Worm (Caenorhabditis elegans): ENCODE measurements around the gene K02E2.11.

K02E2.11 gene

ce11 chrV:20410285-20410684, 27.2 kb downstream of the K02E2.11 start:
- no peak for TF ChIP-seq mdl-1 (tag; optimal IDR thresholded peaks at IDR 0.05)
- no peak for TF ChIP-seq efl-1 (optimal IDR thresholded peaks at IDR 0.05)
- peak in 1 of 2 experiments; percentile 86 for TF ChIP-seq efl-1 (GFP tag; optimal IDR thresholded peaks at IDR 0.05 in 1 of 2)

DNA sequence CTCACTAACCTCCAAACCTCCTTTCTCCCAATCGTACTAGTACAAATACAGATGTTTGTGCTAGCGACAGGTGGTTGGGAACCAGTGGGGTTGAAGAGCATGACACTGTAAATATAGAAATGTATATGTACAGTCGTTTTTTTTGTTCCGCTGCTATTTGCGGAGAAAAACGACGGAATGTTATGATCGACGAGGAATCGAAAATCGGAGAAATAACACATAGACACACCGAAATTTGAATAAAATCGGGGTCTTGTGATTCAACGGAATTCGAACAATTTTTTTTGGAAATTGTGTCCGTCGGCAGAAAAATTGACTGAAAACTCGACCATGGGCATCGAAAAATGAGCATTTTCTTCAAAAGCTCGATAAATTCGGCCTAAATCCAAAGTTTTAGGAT, 28.5 kb downstream of the K02E2.11 start, which contains the start of gene F53H2.3:
Gene F53H2.3, minus strand, starts transcription at position 101 of the 400 bp plus-strand sequence.
- TF ChIP-seq lir-3 (tag; optimal IDR thresholded peaks at IDR 0.05; ENCODE audit: poor library complexity) (no peak), ceh-90 (tag; optimal IDR thresholded peaks at IDR 0.05) (no peak), nhr-77 (tag; optimal IDR thresholded peaks at IDR 0.05) (no peak), sox-4 (tag; optimal IDR thresholded peaks at IDR 0.05) (no peak), dsc-1 (tag; optimal IDR thresholded peaks at IDR 0.05) (no peak), lin-39 (tag; optimal IDR thresholded peaks at IDR 0.05) (no peak), pax-3 (tag; optimal IDR thresholded peaks at IDR 0.05) (no peak), nhr-76 (tag; optimal IDR thresholded peaks at IDR 0.05) (no peak), ztf-4 (tag; optimal IDR thresholded peaks at IDR 0.05) (no peak), fkh-8 (tag; optimal IDR thresholded peaks at IDR 0.05) (no peak), nhr-20 (tag; optimal IDR thresholded peaks at IDR 0.05) (no peak), lin-15B (tag; optimal IDR thresholded peaks at IDR 0.05) (no peak), tbx-2 (tag; optimal IDR thresholded peaks at IDR 0.05) (no peak), dpl-1 (GFP tag; optimal IDR thresholded peaks at IDR 0.05) (no peak), mab-9 (GFP tag; IDR thresholded peaks at IDR 0.05) (no peak), C04F5.9 (tag; optimal IDR thresholded peaks at IDR 0.05) (no peak), rnt-1 (tag; optimal IDR thresholded peaks at IDR 0.05) (no peak)

ce11 chrV:20412225-20412624, 29.1 kb downstream of the K02E2.11 start:
- TF ChIP-seq dsc-1 (tag; optimal IDR thresholded peaks at IDR 0.05) (no peak), lin-35 (GFP tag; optimal IDR thresholded peaks at IDR 0.05) (peak in 1 of 2 experiments; percentile 33), blmp-1 (tag; optimal IDR thresholded peaks at IDR 0.05) (peak; percentile 54), efl-1 (optimal IDR thresholded peaks at IDR 0.05) (no peak), efl-1 (GFP tag; optimal IDR thresholded peaks at IDR 0.05 in 1 of 2) (peak in 1 of 2 experiments; percentile 88), elt-3 (tag; optimal IDR thresholded peaks at IDR 0.05) (peak in 2 of 6 experiments; percentile 24 to 49), ets-5 (GFP tag; IDR thresholded peaks at IDR 0.05) (no peak), egl-13 (tag; optimal IDR thresholded peaks at IDR 0.05) (no peak), elt-2 (tag; optimal IDR thresholded peaks at IDR 0.05) (peak; percentile 41)

DNA sequence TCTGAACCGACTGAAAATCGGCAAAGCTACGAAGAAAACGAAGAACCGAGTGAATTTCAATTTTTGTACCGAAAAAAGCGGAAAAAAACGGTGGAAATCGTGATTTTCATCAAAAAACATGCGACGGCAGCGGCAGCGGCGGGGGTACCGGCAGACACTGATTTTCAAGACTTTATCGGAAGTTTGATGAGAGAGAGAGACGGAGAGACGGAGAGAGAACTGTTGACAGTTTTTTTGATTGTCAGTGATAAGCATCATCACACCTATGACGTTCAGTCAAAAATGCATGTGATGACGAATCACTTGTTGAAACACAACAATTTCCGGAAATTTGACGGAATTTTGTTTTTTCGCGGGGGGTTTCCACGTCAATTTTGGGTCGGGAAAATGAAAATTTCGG, 30.3 kb downstream of the K02E2.11 start:
- peak; percentile 14 for TF ChIP-seq nhr-90 (tag; optimal IDR thresholded peaks at IDR 0.05; ENCODE audit: poor library complexity)
- no peak for TF ChIP-seq fkh-10 (GFP tag; optimal IDR thresholded peaks at IDR 0.05)
- TF ChIP-seq grh-1 (GFP tag; IDR thresholded peaks at IDR 0.05) = no peak
- no peak for TF ChIP-seq lin-15B (tag; optimal IDR thresholded peaks at IDR 0.05)
- no peak for TF ChIP-seq dsc-1 (tag; optimal IDR thresholded peaks at IDR 0.05)
- no peak for TF ChIP-seq fkh-8 (tag; optimal IDR thresholded peaks at IDR 0.05)
- TF ChIP-seq egl-13 (tag; optimal IDR thresholded peaks at IDR 0.05) = no peak
- no peak for TF ChIP-seq ceh-90 (tag; optimal IDR thresholded peaks at IDR 0.05)
- TF ChIP-seq ceh-88 (GFP tag; IDR thresholded peaks at IDR 0.05) = no peak
- no peak for TF ChIP-seq sptf-1 (tag; optimal IDR thresholded peaks at IDR 0.05)
- TF ChIP-seq snpc-4 (tag; optimal IDR thresholded peaks at IDR 0.05) = no peak
- peak in 1 of 2 experiments; percentile 60 for TF ChIP-seq mdl-1 (tag; optimal IDR thresholded peaks at IDR 0.05)
- no peak for TF ChIP-seq Y116A8C.19 (tag; optimal IDR thresholded peaks at IDR 0.05; ENCODE audit: borderline replicate concordance)
- no peak for TF ChIP-seq pax-3 (tag; optimal IDR thresholded peaks at IDR 0.05)
- peak; percentile 27 for TF ChIP-seq blmp-1 (tag; optimal IDR thresholded peaks at IDR 0.05)
- TF ChIP-seq C16A3.4 (tag; optimal IDR thresholded peaks at IDR 0.05) = no peak
- TF ChIP-seq isw-1 (GFP tag; IDR thresholded peaks at IDR 0.05) = no peak
- no peak for TF ChIP-seq ceh-63 (GFP tag; optimal IDR thresholded peaks at IDR 0.05)
- TF ChIP-seq sup-37 (GFP tag; optimal IDR thresholded peaks at IDR 0.05) = no peak
- no peak for TF ChIP-seq nhr-19 (GFP tag; conservative IDR thresholded peaks at IDR 0.05)
- TF ChIP-seq lin-13 (GFP tag; optimal IDR thresholded peaks at IDR 0.05) = no peak
- no peak for TF ChIP-seq aly-2 (tag; optimal IDR thresholded peaks at IDR 0.05)
- no peak for TF ChIP-seq hpl-2 (GFP tag; optimal IDR thresholded peaks at IDR 0.05)
- no peak for TF ChIP-seq aha-1 (tag; optimal IDR thresholded peaks at IDR 0.05)
- TF ChIP-seq elt-3 (tag; optimal IDR thresholded peaks at IDR 0.05) = peak in 2 of 6 experiments; percentile 7 to 16
- no peak for TF ChIP-seq lin-39 (tag; optimal IDR thresholded peaks at IDR 0.05)
- no peak for TF ChIP-seq nhr-28 (tag; optimal IDR thresholded peaks at IDR 0.05)
- no peak for TF ChIP-seq alr-1 (tag; optimal IDR thresholded peaks at IDR 0.05; ENCODE audit: borderline replicate concordance)
- TF ChIP-seq pag-3 (tag; optimal IDR thresholded peaks at IDR 0.05; ENCODE audit: borderline replicate concordance, insufficient read depth) = no peak
- no peak for TF ChIP-seq sox-4 (tag; optimal IDR thresholded peaks at IDR 0.05)
- TF ChIP-seq efl-3 (GFP tag; optimal IDR thresholded peaks at IDR 0.05) = no peak
